Worm (Caenorhabditis elegans) whole organism, L4/young adult: ENCODE results near the gene ttr-53.

Experiments used
- W03F9.2 ChIP-seq: fragments of 150-350 bp; optimal IDR thresholded peaks from 2 replicates; lab custom pipeline; 2014; ENCODE audit warnings: missing biosample characterization, missing genetic modification characterization
- dao-5 ChIP-seq: sonication (generic microtip); optimal IDR thresholded peaks from 2 replicates; lab custom pipeline; 2016; ENCODE audit warnings: missing genotype, missing genetic modification characterization, moderate library complexity, missing compliant biosample characterization
- him-1 ChIP-seq: sonication (generic microtip); optimal IDR thresholded peaks from 2 replicates; lab custom pipeline; 2016; ENCODE audit warnings: missing genotype, missing genetic modification reagents, missing genetic modification characterization, missing compliant biosample characterization

- peak; percentile 50 for TF ChIP-seq W03F9.2 (tag; lab: Kevin White, UChicago)
- no peak for TF ChIP-seq him-1 (tag; lab: Kevin White, UChicago)
- no peak for TF ChIP-seq dao-5
Observed at ce11 chrIV:10197317-10197867, 39.6 kb downstream of the ttr-53 start, which contains the start of gene gon-4.
